Fruit fly (Drosophila melanogaster) whole organism, embryonic: ENCODE data around the gene CG17764.
A peak's percentile ranks its signal among the peaks of the same experiment; 100 is the strongest.

Source experiments
- Antp ChIP-seq: fragments of 200-800 bp; sonication (Bioruptor generic); optimal IDR thresholded peaks from 3 replicates; lab custom pipeline; 2016; ENCODE audit warnings: missing biosample characterization, missing genetic modification characterization
- CG1024 ChIP-seq: fragments of 200-800 bp; sonication (Bioruptor generic); IDR thresholded peaks from 2 replicates; pipeline ENCODE4 v1.3.6; 2022; ENCODE audit warnings: missing biosample characterization, missing genetic modification characterization
- CG10543 ChIP-seq: fragments of 200-800 bp; sonication (Bioruptor generic); optimal IDR thresholded peaks from 3 replicates; lab custom pipeline; 2017; ENCODE audit warnings: missing biosample characterization, mild to moderate bottlenecking, missing genetic modification characterization, moderate library complexity
- CG12659 ChIP-seq: fragments of 200-800 bp; sonication (Bioruptor generic); optimal IDR thresholded peaks from 3 replicates; lab custom pipeline; 2017; ENCODE audit warnings: mild to moderate bottlenecking, missing biosample characterization, missing genetic modification reagents, missing genetic modification characterization
- CG12769 ChIP-seq: fragments of 200-800 bp; sonication (Bioruptor generic); optimal IDR thresholded peaks from 2 replicates; lab custom pipeline; 2019; ENCODE audit warnings: missing biosample characterization, mild to moderate bottlenecking, missing genetic modification characterization, moderate library complexity
- CG15269 ChIP-seq: fragments of 200-800 bp; sonication (Bioruptor generic); optimal IDR thresholded peaks from 2 replicates; lab custom pipeline; 2018; ENCODE audit warnings: missing biosample characterization, mild to moderate bottlenecking, missing genetic modification characterization, moderate library complexity
- CG15696 ChIP-seq: fragments of 200-800 bp; sonication (Bioruptor generic); optimal IDR thresholded peaks from 2 replicates; lab custom pipeline; 2019; ENCODE audit warnings: missing biosample characterization, mild to moderate bottlenecking, missing genetic modification characterization, moderate library complexity
- CG18011 ChIP-seq: fragments of 200-800 bp; sonication (Bioruptor generic); optimal IDR thresholded peaks from 2 replicates; lab custom pipeline; 2017; ENCODE audit warnings: missing biosample characterization, missing genetic modification characterization, mild to moderate bottlenecking, moderate library complexity, missing genotype
- CG31441 ChIP-seq: fragments of 200-800 bp; sonication (Bioruptor generic); IDR thresholded peaks from 2 replicates; pipeline ENCODE4 v1.3.6; 2022; ENCODE audit warnings: missing biosample characterization, missing genetic modification characterization
- CG3281 ChIP-seq: fragments of 200-800 bp; sonication (Bioruptor generic); optimal IDR thresholded peaks from 3 replicates; lab custom pipeline; 2017; ENCODE audit warnings: missing biosample characterization, mild to moderate bottlenecking, missing genetic modification characterization
- CG4820 ChIP-seq: fragments of 200-800 bp; sonication (Bioruptor generic); optimal IDR thresholded peaks from 3 replicates; lab custom pipeline; 2016; ENCODE audit warnings: missing biosample characterization, missing genetic modification characterization
- CG5953 ChIP-seq: fragments of 200-800 bp; sonication (Bioruptor generic); IDR thresholded peaks from 2 replicates; pipeline ENCODE4 v1.3.6; 2022; ENCODE audit warnings: missing biosample characterization, missing genetic modification characterization
- CG6175 ChIP-seq: fragments of 200-800 bp; sonication (Bioruptor generic); IDR thresholded peaks from 3 replicates; pipeline ENCODE4 v1.3.6; 2022; ENCODE audit warnings: missing biosample characterization, missing genetic modification characterization
- CG6689 ChIP-seq: fragments of 200-800 bp; sonication (Bioruptor generic); IDR thresholded peaks from 2 replicates; pipeline ENCODE4 v1.3.6; 2022; ENCODE audit warnings: missing biosample characterization, missing genetic modification characterization
- CG7839 ChIP-seq: fragments of 200-800 bp; sonication (Bioruptor generic); optimal IDR thresholded peaks from 3 replicates; lab custom pipeline; 2018; ENCODE audit warnings: missing biosample characterization, mild to moderate bottlenecking, missing genetic modification characterization, moderate library complexity
- D ChIP-seq, 2 experiments: fragments of 200-800 bp in 1 of 2; fragments of >200 bp in 1 of 2; sonication (Bioruptor generic) in 1 of 2; optimal IDR thresholded peaks; 2 replicates in 1 of 2; 3 replicates in 1 of 2; lab custom pipeline; 2017; ENCODE audit warnings: mild to moderate bottlenecking in 1 of 2, missing biosample characterization in 1 of 2, missing genetic modification characterization in 1 of 2, missing genetic modification reagents in 1 of 2
- D19A ChIP-seq: fragments of 200-800 bp; optimal IDR thresholded peaks from 3 replicates; lab custom pipeline; 2019; ENCODE audit warnings: missing biosample characterization, mild to moderate bottlenecking, missing genetic modification characterization, moderate library complexity
- E2f2 ChIP-seq: fragments of 200-800 bp; sonication (Bioruptor generic); IDR thresholded peaks from 2 replicates; pipeline ENCODE4 v1.3.6; 2022; ENCODE audit warnings: missing biosample characterization, missing genetic modification characterization
- Elba2 ChIP-seq: fragments of 200-800 bp; sonication (Bioruptor generic); optimal IDR thresholded peaks from 3 replicates; lab custom pipeline; 2016; ENCODE audit warnings: missing biosample characterization, missing genetic modification characterization
- HLH3B ChIP-seq: fragments of 200-800 bp; sonication (Bioruptor generic); IDR thresholded peaks from 2 replicates; pipeline ENCODE4 v1.3.6; 2022; ENCODE audit warnings: missing biosample characterization, missing genetic modification characterization
- Hmx ChIP-seq: fragments of 200-800 bp; sonication (Bioruptor generic); optimal IDR thresholded peaks from 2 replicates; lab custom pipeline; 2016; ENCODE audit warnings: missing biosample characterization, missing genetic modification characterization
- MBD-R2 ChIP-seq: fragments of 200-800 bp; sonication (Bioruptor generic); IDR thresholded peaks from 2 replicates; pipeline ENCODE4 v1.3.6; 2022; ENCODE audit warnings: missing biosample characterization, missing genetic modification characterization
- Mrtf ChIP-seq: fragments of 200-800 bp; sonication (Bioruptor generic); IDR thresholded peaks from 3 replicates; pipeline ENCODE4 v1.3.6; 2022; ENCODE audit warnings: missing biosample characterization, missing genetic modification characterization
- Myb ChIP-seq: fragments of 200-800 bp; sonication (Bioruptor generic); optimal IDR thresholded peaks from 2 replicates; lab custom pipeline; 2016; ENCODE audit warnings: missing biosample characterization, missing genetic modification characterization
- NC2α ChIP-seq: fragments of 200-800 bp; sonication (Bioruptor generic); optimal IDR thresholded peaks from 2 replicates; lab custom pipeline; 2016; ENCODE audit warnings: missing biosample characterization, missing genetic modification characterization
- Oli ChIP-seq: fragments of 200-800 bp; sonication (Bioruptor generic); optimal IDR thresholded peaks from 2 replicates; lab custom pipeline; 2018; ENCODE audit warnings: missing biosample characterization, mild to moderate bottlenecking, missing genetic modification characterization, moderate library complexity
- Ravus ChIP-seq: fragments of 200-800 bp; sonication (Bioruptor generic); IDR thresholded peaks from 2 replicates; pipeline ENCODE4 v1.3.6; 2022; ENCODE audit warnings: missing biosample characterization, missing genetic modification characterization
- Xbp1 ChIP-seq: fragments of 200-800 bp; sonication (Bioruptor generic); optimal IDR thresholded peaks from 3 replicates; lab custom pipeline; 2016; ENCODE audit warnings: missing biosample characterization, mild to moderate bottlenecking, missing genetic modification characterization
- Xrp1 ChIP-seq: fragments of 200-800 bp; sonication (Bioruptor generic); IDR thresholded peaks from 2 replicates; pipeline ENCODE4 v1.3.6; 2022; ENCODE audit warnings: missing biosample characterization, missing genetic modification characterization
- btn ChIP-seq: fragments of 200-800 bp; sonication (Bioruptor generic); optimal IDR thresholded peaks from 2 replicates; lab custom pipeline; 2016; ENCODE audit warnings: missing biosample characterization, missing genetic modification characterization
- chn ChIP-seq: fragments of 200-800 bp; sonication (Bioruptor generic); optimal IDR thresholded peaks from 2 replicates; lab custom pipeline; 2016; ENCODE audit warnings: missing biosample characterization, missing genetic modification characterization
- ci ChIP-seq: fragments of 200-800 bp; sonication (Bioruptor generic); IDR thresholded peaks from 3 replicates; pipeline ENCODE4 v1.3.6; 2022; ENCODE audit warnings: missing biosample characterization, missing genetic modification characterization
- croc ChIP-seq: fragments of 200-800 bp; sonication (Bioruptor generic); conservative IDR thresholded peaks from 3 replicates; pipeline ENCODE4 v1.3.6; 2022; ENCODE audit warnings: missing biosample characterization, missing genetic modification characterization
- emc ChIP-seq: fragments of 200-800 bp; sonication (Bioruptor generic); optimal IDR thresholded peaks from 2 replicates; lab custom pipeline; 2016; ENCODE audit warnings: missing biosample characterization, missing genetic modification characterization
- fd3F ChIP-seq: fragments of 200-800 bp; sonication (Bioruptor generic); optimal IDR thresholded peaks from 2 replicates; lab custom pipeline; 2018; ENCODE audit warnings: missing biosample characterization, mild to moderate bottlenecking, missing genetic modification characterization, moderate library complexity
- gcm2 ChIP-seq: fragments of 200-800 bp; sonication (Bioruptor generic); optimal IDR thresholded peaks from 2 replicates; lab custom pipeline; 2016; ENCODE audit warnings: missing biosample characterization, missing genetic modification characterization
- grau ChIP-seq: fragments of 200-800 bp; optimal IDR thresholded peaks from 3 replicates; lab custom pipeline; 2019; ENCODE audit warnings: missing biosample characterization, mild to moderate bottlenecking, missing genetic modification characterization, moderate library complexity
- gsb ChIP-seq: fragments of 200-800 bp; sonication (Bioruptor generic); IDR thresholded peaks from 2 replicates; pipeline ENCODE4 v1.3.6; 2022; ENCODE audit warnings: missing biosample characterization, missing genetic modification characterization
- hb ChIP-seq: fragments of 200-800 bp; sonication (Bioruptor generic); IDR thresholded peaks from 3 replicates; pipeline ENCODE4 v1.3.6; 2022; ENCODE audit warnings: missing biosample characterization, missing genetic modification characterization; ENCODE audit not compliant: partially characterized antibody
- hth ChIP-seq: fragments of >200 bp; optimal IDR thresholded peaks from 2 replicates; lab custom pipeline; 2017; ENCODE audit warnings: inconsistent platforms
- jumu ChIP-seq: fragments of 200-800 bp; sonication (Bioruptor generic); optimal IDR thresholded peaks from 3 replicates; lab custom pipeline; 2016; ENCODE audit warnings: missing biosample characterization, missing genetic modification characterization
- pb ChIP-seq: fragments of 200-800 bp; sonication (Bioruptor generic); optimal IDR thresholded peaks from 3 replicates; lab custom pipeline; 2016; ENCODE audit warnings: missing biosample characterization, missing genetic modification characterization
- pum ChIP-seq: fragments of 200-800 bp; sonication (Bioruptor generic); optimal IDR thresholded peaks from 2 replicates; lab custom pipeline; 2016; ENCODE audit warnings: missing biosample characterization, missing genetic modification characterization
- ranshi ChIP-seq: fragments of 200-800 bp; sonication (Bioruptor generic); IDR thresholded peaks from 2 replicates; pipeline ENCODE4 v1.3.6; 2022; ENCODE audit warnings: missing biosample characterization, missing genetic modification characterization
- repo ChIP-seq: fragments of 200-800 bp; sonication (Bioruptor generic); optimal IDR thresholded peaks from 2 replicates; lab custom pipeline; 2016; ENCODE audit warnings: missing biosample characterization, missing genetic modification characterization
- slou ChIP-seq: fragments of 200-800 bp; sonication (Bioruptor generic); optimal IDR thresholded peaks from 3 replicates; lab custom pipeline; 2016; ENCODE audit warnings: missing biosample characterization, missing genetic modification characterization
- slp2 ChIP-seq: fragments of 200-800 bp; sonication (Bioruptor generic); optimal IDR thresholded peaks from 2 replicates; lab custom pipeline; 2016; ENCODE audit warnings: missing biosample characterization, missing genetic modification characterization
- sr ChIP-seq: fragments of 200-800 bp; sonication (Bioruptor generic); IDR thresholded peaks from 3 replicates; pipeline ENCODE4 v1.3.6; 2022; ENCODE audit warnings: missing biosample characterization, missing genetic modification characterization
- stc ChIP-seq: fragments of 200-800 bp; sonication (Bioruptor generic); IDR thresholded peaks from 2 replicates; pipeline ENCODE4 v1.3.6; 2022; ENCODE audit warnings: missing biosample characterization, missing genetic modification characterization
- stwl ChIP-seq: fragments of 200-800 bp; sonication (Bioruptor generic); optimal IDR thresholded peaks from 3 replicates; lab custom pipeline; 2018; ENCODE audit warnings: missing biosample characterization, mild to moderate bottlenecking, missing genetic modification characterization, moderate library complexity
- vnd ChIP-seq: fragments of 200-800 bp; sonication (Bioruptor generic); IDR thresholded peaks from 3 replicates; pipeline ENCODE4 v1.3.6; 2022; ENCODE audit warnings: missing biosample characterization, missing genetic modification characterization; ENCODE audit not compliant: partially characterized antibody

The CG17764 gene

DNA sequence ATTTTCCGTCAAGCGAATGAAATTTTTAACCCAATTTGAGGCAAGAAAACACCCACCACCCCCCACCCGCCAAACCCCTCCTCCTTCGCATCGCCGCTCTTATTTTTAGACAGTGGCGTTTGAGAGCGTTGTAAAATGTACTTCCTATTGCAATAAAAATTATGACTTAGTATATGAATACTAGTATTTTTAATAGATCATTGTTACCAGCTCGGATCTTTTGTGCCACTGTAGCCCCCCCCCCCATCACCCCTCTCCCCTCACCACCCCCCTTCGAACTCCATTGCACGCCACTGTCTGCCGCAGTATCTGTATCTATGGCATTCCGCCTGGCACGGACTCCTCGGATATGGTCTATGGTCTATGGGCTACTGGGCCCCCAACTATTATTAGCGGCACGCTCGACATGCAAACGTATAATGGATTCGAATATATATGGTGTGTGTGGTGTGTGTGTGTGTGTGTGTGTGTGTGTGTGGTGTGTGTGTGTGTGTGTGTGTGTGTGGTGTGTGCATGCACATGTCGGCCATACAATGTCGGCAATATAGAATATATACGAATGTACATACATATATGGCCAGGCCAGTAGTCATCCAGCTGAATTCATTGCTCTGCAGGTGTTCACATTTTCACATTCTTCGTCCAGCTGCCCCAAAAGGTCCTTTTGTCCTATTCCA lies 42.8 kb upstream of the CG17764 start (continued):
- TF ChIP-seq emc (no peak), CG10543 (GFP tag; lab: Kevin White, UChicago) (no peak), HLH3B (GFP tag; lab: Robert Waterston, UW) (peak; percentile 48; the same call in 1 of the 2 replicates), Antp (no peak), jumu (GFP tag; lab: Kevin White, UChicago) (no peak), stwl (tag; lab: Kevin White, UChicago) (no peak), CG6689 (GFP tag; lab: Robert Waterston, UW) (no peak), gsb (GFP tag; lab: Robert Waterston, UW) (no peak), pb (no peak), CG5953 (GFP tag; lab: Robert Waterston, UW) (no peak), Hmx (GFP tag; lab: Kevin White, UChicago) (no peak), vnd (GFP tag; lab: Robert Waterston, UW) (no peak), hth (lab: Kevin White, UChicago) (no peak), ci (GFP tag; lab: Robert Waterston, UW) (peak; percentile 51; the same call in 1 of the 3 replicates), CG4820 (GFP tag; lab: Kevin White, UChicago) (no peak), hb (GFP tag; lab: Robert Waterston, UW) (no peak), sr (GFP tag; lab: Robert Waterston, UW) (no peak), CG31441 (no peak), CG7839 (tag; lab: Kevin White, UChicago) (no peak), CG6175 (no peak), CG15269 (tag; lab: Kevin White, UChicago) (no peak), Xrp1 (GFP tag; lab: Robert Waterston, UW) (no peak), chn (GFP tag; lab: Kevin White, UChicago) (no peak), CG1024 (GFP tag; lab: Robert Waterston, UW) (no peak), Oli (tag; lab: Kevin White, UChicago) (peak; percentile 21), CG12659 (no peak), stc (GFP tag; lab: Robert Waterston, UW) (no peak), repo (GFP tag; lab: Kevin White, UChicago) (no peak), E2f2 (no peak), grau (tag; lab: Kevin White, UChicago) (peak; percentile 15), croc (GFP tag; lab: Robert Waterston, UW) (no peak), MBD-R2 (GFP tag; lab: Robert Waterston, UW) (no peak), btn (no peak), CG3281 (GFP tag; lab: Kevin White, UChicago) (no peak), Xbp1 (GFP tag; lab: Kevin White, UChicago) (no peak), gcm2 (GFP tag; lab: Kevin White, UChicago) (no peak), D19A (no peak), Myb (GFP tag; lab: Kevin White, UChicago) (no peak), slp2 (GFP tag; lab: Kevin White, UChicago) (no peak), Elba2 (GFP tag; lab: Kevin White, UChicago) (no peak), pum (GFP tag; lab: Kevin White, UChicago) (no peak), D (optimal IDR thresholded peaks at IDR 0.05; lab: Kevin White, UChicago) (no peak), D (GFP tag; optimal IDR thresholded peaks at IDR 0.05; lab: Kevin White, UChicago) (peak; percentile 15), CG12769 (tag; lab: Kevin White, UChicago) (peak; percentile 51), NC2α (no peak), ranshi (GFP tag; lab: Robert Waterston, UW) (no peak), CG15696 (no peak), Mrtf (GFP tag; lab: Robert Waterston, UW) (no peak), slou (GFP tag; lab: Kevin White, UChicago) (no peak), fd3F (GFP tag; lab: Kevin White, UChicago) (no peak), Ravus (GFP tag; lab: Robert Waterston, UW) (no peak), CG18011 (no peak)
